Fruit fly (Drosophila melanogaster): ENCODE measurements around the gene dachs.
A peak's percentile ranks its signal among the peaks of the same experiment; 100 is the strongest.

DNA sequence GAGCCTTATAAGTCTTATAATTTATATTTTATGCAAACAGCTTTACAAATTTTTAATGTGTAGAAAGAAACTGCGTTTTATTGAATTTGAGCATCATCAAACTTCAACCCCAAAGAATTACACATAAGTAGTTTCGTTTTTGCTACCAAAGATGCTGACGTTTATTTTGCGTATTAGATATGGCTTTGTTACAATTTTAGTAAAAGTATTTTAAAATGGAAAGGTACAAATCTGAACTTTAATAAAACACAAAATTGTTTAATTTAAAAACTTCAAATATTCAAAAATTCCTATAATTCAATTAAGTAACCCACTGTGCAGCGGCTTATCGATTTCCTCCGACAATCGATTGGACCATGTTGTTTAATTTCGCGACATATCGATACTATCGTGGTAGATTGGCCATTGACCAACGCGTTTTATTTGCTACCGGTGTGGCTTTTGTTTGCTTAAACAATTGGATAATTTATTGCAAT lies 2.5 kb upstream of the dachs start, which contains the start of gene prg:
- peak; percentile 70 for TF ChIP-seq CG4496 (GFP tag; IDR thresholded peaks at IDR 0.05)
- TF ChIP-seq CG12605 (GFP tag; IDR thresholded peaks at IDR 0.05), result peak; percentile 53
- TF ChIP-seq CG15710 (tag; optimal IDR thresholded peaks at IDR 0.05), result peak; percentile 50
- TF ChIP-seq CG34367 (tag; optimal IDR thresholded peaks at IDR 0.05), result peak; percentile 30
- TF ChIP-seq CG32121 (GFP tag; IDR thresholded peaks at IDR 0.05), result peak; percentile 56; the same call in 1 of the 2 replicates
- peak; percentile 58 for TF ChIP-seq EcR (GFP tag; optimal IDR thresholded peaks at IDR 0.05)
- peak; percentile 49 for TF ChIP-seq Snoo (tag; optimal IDR thresholded peaks at IDR 0.05)
- no peak for TF ChIP-seq CG13204 (GFP tag; optimal IDR thresholded peaks at IDR 0.05)
- TF ChIP-seq rn (GFP tag; IDR thresholded peaks at IDR 0.05), result no peak
- TF ChIP-seq Pif1B (GFP tag; optimal IDR thresholded peaks at IDR 0.05), result peak; percentile 45
